Worm (Caenorhabditis elegans) whole organism, midembryonic: Measurements from ENCODE around the gene spe-17.

Experiments
- T22C8.4 ChIP-seq: fragments of 200-800 bp; sonication (Bioruptor generic); IDR thresholded peaks from 2 replicates; pipeline ENCODE4 v1.3.6; 2022; ENCODE audit warnings: missing genetic modification characterization, missing compliant biosample characterization
- flt-1 ChIP-seq: fragments of 200-800 bp; sonication (Bioruptor generic); IDR thresholded peaks from 2 replicates; pipeline ENCODE4 v1.3.6; 2022; ENCODE audit warnings: missing genetic modification characterization, missing compliant biosample characterization
- klf-2 ChIP-seq: fragments of 200-800 bp; sonication (Bioruptor generic); conservative IDR thresholded peaks from 2 replicates; pipeline ENCODE4 v1.3.6; 2022; ENCODE audit warnings: missing genetic modification reagents, missing genetic modification characterization, missing compliant biosample characterization
- med-1 ChIP-seq: sonication (generic microtip); optimal IDR thresholded peaks from 2 replicates; lab custom pipeline; 2017; ENCODE audit warnings: missing genetic modification characterization, mild to moderate bottlenecking, missing compliant biosample characterization, antibody characterized with exemption, missing genetic modification reagents; ENCODE audit not compliant: insufficient read depth
- ref-1 ChIP-seq: fragments of 200-800 bp; sonication (Bioruptor generic); conservative IDR thresholded peaks from 2 replicates; pipeline ENCODE4 v1.3.6; 2022; ENCODE audit warnings: missing genetic modification reagents, missing genetic modification characterization, missing compliant biosample characterization
- tab-1 ChIP-seq: fragments of 200-800 bp; sonication (Bioruptor generic); IDR thresholded peaks from 2 replicates; pipeline ENCODE4 v1.3.6; 2022; ENCODE audit warnings: missing genetic modification characterization, missing compliant biosample characterization
- ztf-23 ChIP-seq: fragments of 200-800 bp; sonication (Bioruptor generic); IDR thresholded peaks from 2 replicates; pipeline ENCODE4 v1.3.6; 2022; ENCODE audit warnings: missing genetic modification reagents, missing genetic modification characterization, missing compliant biosample characterization
- ztf-29 ChIP-seq: fragments of 200-800 bp; sonication (Bioruptor generic); IDR thresholded peaks from 2 replicates; pipeline ENCODE4 v1.3.6; 2022; ENCODE audit warnings: missing genetic modification reagents, missing genetic modification characterization, missing compliant biosample characterization

- TF ChIP-seq flt-1 (GFP tag; lab: Robert Waterston, UW) (no peak), ztf-23 (GFP tag; lab: Robert Waterston, UW) (no peak), klf-2 (GFP tag; lab: Robert Waterston, UW) (no peak), ztf-29 (GFP tag; lab: Robert Waterston, UW) (no peak), tab-1 (GFP tag; lab: Robert Waterston, UW) (no peak), T22C8.4 (no peak), ref-1 (GFP tag; lab: Robert Waterston, UW) (no peak), med-1 (GFP tag; lab: Kevin White, UChicago) (no peak)
Measured at ce11 chrIV:12046524-12047203, 33.4 kb downstream of the spe-17 start, which contains the start of gene T12G3.2.
